Worm (Caenorhabditis elegans): ENCODE results near the gene C46G7.2.

The C46G7.2 gene

DNA sequence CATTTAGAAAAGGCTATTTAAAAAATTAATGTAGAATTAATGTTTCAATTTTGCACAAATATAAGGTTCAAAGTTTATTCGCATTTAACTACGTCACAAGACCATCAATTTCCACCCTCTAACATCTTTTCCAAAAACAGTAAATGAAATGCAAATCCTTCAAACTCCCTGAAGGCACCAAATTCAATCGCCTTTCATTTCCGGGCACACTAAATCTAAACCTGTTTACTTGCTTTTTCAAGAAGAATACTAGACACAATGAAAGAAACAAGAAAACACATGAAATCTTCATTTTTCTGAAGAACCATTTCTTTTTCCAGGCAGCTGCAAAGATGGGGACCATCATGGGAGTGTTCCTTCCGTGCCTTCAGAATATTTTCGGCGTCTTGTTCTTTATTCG lies 50.2 kb downstream of the C46G7.2 start:
- TF ChIP-seq nhr-77 (tag; optimal IDR thresholded peaks at IDR 0.05) (no peak), nhr-129 (tag; optimal IDR thresholded peaks at IDR 0.05) (no peak), gmeb-1 (tag; optimal IDR thresholded peaks at IDR 0.05) (no peak), aly-2 (tag; optimal IDR thresholded peaks at IDR 0.05) (no peak), unc-39 (tag; optimal IDR thresholded peaks at IDR 0.05) (no peak)
